Fruit fly (Drosophila melanogaster) whole organism, adult: Measurements from ENCODE around the gene eIF2D.

ENCODE experiments used
- CG12768 ChIP-seq: fragments of 200-800 bp; sonication (Bioruptor generic); optimal IDR thresholded peaks from 2 replicates; lab custom pipeline; 2017; ENCODE audit warnings: missing biosample characterization, missing genetic modification characterization, mild to moderate bottlenecking, moderate library complexity, missing genetic modification reagents
- CG14711 ChIP-seq: fragments of 200-800 bp; sonication (Bioruptor generic); optimal IDR thresholded peaks from 2 replicates; lab custom pipeline; 2018; ENCODE audit warnings: missing biosample characterization, mild to moderate bottlenecking, missing genetic modification characterization, moderate library complexity
- CG1620 ChIP-seq: fragments of 200-800 bp; sonication (Bioruptor generic); optimal IDR thresholded peaks from 2 replicates; lab custom pipeline; 2016; ENCODE audit warnings: missing biosample characterization, missing genetic modification characterization
- CG7101 ChIP-seq: fragments of 200-800 bp; sonication (Bioruptor generic); optimal IDR thresholded peaks from 2 replicates; lab custom pipeline; 2018; ENCODE audit warnings: missing biosample characterization, mild to moderate bottlenecking, missing genetic modification characterization, moderate library complexity
- cnc ChIP-seq, 2 experiments: fragments of >200 bp; optimal IDR thresholded peaks; 2 replicates each; lab custom pipeline; 2017
- kay ChIP-seq: fragments of 200-800 bp; sonication (Bioruptor generic); peaks from one replicate; lab custom pipeline; 2016; ENCODE audit warnings: missing biosample characterization, missing genetic modification characterization, borderline replicate concordance
- tj ChIP-seq: fragments of 200-800 bp; sonication (Bioruptor generic); optimal IDR thresholded peaks from 3 replicates; lab custom pipeline; 2017; ENCODE audit warnings: missing biosample characterization, mild to moderate bottlenecking, missing genetic modification characterization, moderate library complexity
- toe ChIP-seq: fragments of 200-800 bp; sonication (Bioruptor generic); optimal IDR thresholded peaks from 2 replicates; lab custom pipeline; 2016; ENCODE audit warnings: missing biosample characterization, missing genetic modification characterization

DNA sequence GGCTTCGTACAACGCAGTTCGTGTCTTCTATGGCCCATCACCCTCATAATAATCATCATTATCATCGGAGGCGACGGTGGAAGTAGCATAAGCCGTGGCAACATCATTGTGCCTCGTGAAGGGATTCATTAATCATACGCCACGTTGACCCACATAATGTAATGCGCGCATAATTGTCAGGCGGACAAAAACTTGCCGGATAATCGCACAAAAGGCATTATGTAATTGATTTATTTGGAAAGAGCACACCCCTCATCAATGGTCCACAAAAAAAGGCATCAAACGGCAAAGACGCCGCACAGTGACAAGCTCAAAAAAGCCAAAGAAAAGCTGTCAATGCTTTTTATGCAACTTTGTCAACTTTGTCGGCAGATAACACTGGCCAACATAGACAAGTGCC, 46.7 kb upstream of the eIF2D start:
- TF ChIP-seq CG14711 (tag; lab: Kevin White, UChicago) (no peak), cnc (optimal IDR thresholded peaks at IDR 0.05; lab: Kevin White, UChicago) (no peak), CG1620 (GFP tag; lab: Kevin White, UChicago) (no peak), tj (GFP tag; lab: Kevin White, UChicago) (no peak), toe (GFP tag; lab: Kevin White, UChicago) (no peak), CG12768 (GFP tag; lab: Kevin White, UChicago) (no peak), CG7101 (tag; lab: Kevin White, UChicago) (no peak), kay (GFP tag; lab: Kevin White, UChicago) (no peak)
